Fruit fly (Drosophila melanogaster): Measurements from ENCODE around the gene Archease.
A peak's percentile ranks its signal among the peaks of the same experiment; 100 is the strongest.

Archease gene

dm6 chr3R:21698895-21699300, 36.1 kb upstream of the Archease start (continued):
- TF ChIP-seq ems (GFP tag; optimal IDR thresholded peaks at IDR 0.05) (no peak), B-H2 (GFP tag; optimal IDR thresholded peaks at IDR 0.05) (no peak), BtbVII (GFP tag; optimal IDR thresholded peaks at IDR 0.05) (no peak), CG10654 (GFP tag; optimal IDR thresholded peaks at IDR 0.05) (no peak), bcd (GFP tag; optimal IDR thresholded peaks at IDR 0.05) (peak; percentile 15), trem (tag; optimal IDR thresholded peaks at IDR 0.05) (no peak), sens-2 (GFP tag; IDR thresholded peaks at IDR 0.05) (no peak), Spps (tag; optimal IDR thresholded peaks at IDR 0.05) (no peak), CG15514 (GFP tag; optimal IDR thresholded peaks at IDR 0.05) (no peak), CG3838 (GFP tag; optimal IDR thresholded peaks at IDR 0.05) (no peak), fu2 (GFP tag; optimal IDR thresholded peaks at IDR 0.05) (no peak), Gsc (GFP tag; IDR thresholded peaks at IDR 0.05) (no peak), Lhr (GFP tag; optimal IDR thresholded peaks at IDR 0.05) (no peak), CG18599 (GFP tag; optimal IDR thresholded peaks at IDR 0.05) (no peak), CG18764 (GFP tag; optimal IDR thresholded peaks at IDR 0.05) (no peak), CG7745 (tag; optimal IDR thresholded peaks at IDR 0.05) (no peak), CG16815 (GFP tag; optimal IDR thresholded peaks at IDR 0.05) (no peak), chm (GFP tag; IDR thresholded peaks at IDR 0.05) (no peak), Dad (GFP tag; optimal IDR thresholded peaks at IDR 0.05) (no peak), Doc2 (GFP tag; IDR thresholded peaks at IDR 0.05) (no peak), grn (GFP tag; optimal IDR thresholded peaks at IDR 0.05) (no peak), CG14965 (GFP tag; optimal IDR thresholded peaks at IDR 0.05; ENCODE audit: borderline replicate concordance) (no peak), CG6854 (GFP tag; optimal IDR thresholded peaks at IDR 0.05) (no peak), CG12155 (GFP tag; optimal IDR thresholded peaks at IDR 0.05) (no peak), her (GFP tag; optimal IDR thresholded peaks at IDR 0.05) (no peak), CG11093 (GFP tag; IDR thresholded peaks at IDR 0.05) (no peak), CG12769 (tag; optimal IDR thresholded peaks at IDR 0.05) (no peak), da (GFP tag; optimal IDR thresholded peaks at IDR 0.05) (no peak), cwo (GFP tag; optimal IDR thresholded peaks at IDR 0.05) (peak; percentile 7), Trl (optimal IDR thresholded peaks at IDR 0.05) (no peak), Trl (GFP tag; optimal IDR thresholded peaks at IDR 0.05) (no peak), insv (GFP tag; optimal IDR thresholded peaks at IDR 0.05) (no peak), Vsx1 (GFP tag; optimal IDR thresholded peaks at IDR 0.05) (no peak), gt (GFP tag; IDR thresholded peaks at IDR 0.05) (no peak), az2 (GFP tag; optimal IDR thresholded peaks at IDR 0.05) (peak; percentile 14), CG10431 (GFP tag; optimal IDR thresholded peaks at IDR 0.05) (no peak), CG30020 (tag; optimal IDR thresholded peaks at IDR 0.05) (no peak), CG2129 (GFP tag; IDR thresholded peaks at IDR 0.05; ENCODE audit: partially characterized antibody) (no peak), CG6791 (GFP tag; IDR thresholded peaks at IDR 0.05; ENCODE audit: partially characterized antibody) (no peak), tap (tag; optimal IDR thresholded peaks at IDR 0.05) (peak; percentile 55), Max (GFP tag; optimal IDR thresholded peaks at IDR 0.05) (no peak), slbo (GFP tag; IDR thresholded peaks at IDR 0.05) (no peak; the same call in 1 of the 2 replicates), Ptx1 (GFP tag; IDR thresholded peaks at IDR 0.05) (peak; percentile 38; the same call in 1 of the 2 replicates), Meics (GFP tag; optimal IDR thresholded peaks at IDR 0.05) (peak; percentile 23), E2f1 (GFP tag; IDR thresholded peaks at IDR 0.05) (no peak), scrt (GFP tag; optimal IDR thresholded peaks at IDR 0.05) (no peak), zen (tag; optimal IDR thresholded peaks at IDR 0.05) (no peak), CG12104 (GFP tag; optimal IDR thresholded peaks at IDR 0.05) (no peak), ro (GFP tag; IDR thresholded peaks at IDR 0.05) (no peak), twi (tag; optimal IDR thresholded peaks at IDR 0.05) (no peak), MBD-R2 (GFP tag; IDR thresholded peaks at IDR 0.05) (no peak)
